Worm (Caenorhabditis elegans) whole organism, mixed stage, embryonic: Measurements from ENCODE around the gene C35D10.6.

ENCODE experiments used
- bed-3 ChIP-seq: fragments of 200-800 bp; sonication (Bioruptor generic); optimal IDR thresholded peaks from 3 replicates; lab custom pipeline; 2018; ENCODE audit warnings: mild to moderate bottlenecking, missing genetic modification characterization, moderate library complexity, missing compliant biosample characterization
- ceh-39 ChIP-seq: fragments of 150-350 bp; optimal IDR thresholded peaks from 2 replicates; lab custom pipeline; 2014; ENCODE audit warnings: missing biosample characterization, missing genetic modification characterization
- ceh-43 ChIP-seq: fragments of 200-800 bp; sonication (Bioruptor generic); optimal IDR thresholded peaks from 2 replicates; lab custom pipeline; 2018; ENCODE audit warnings: mild to moderate bottlenecking, missing genetic modification characterization, moderate library complexity, missing compliant biosample characterization
- ces-1 ChIP-seq: fragments of 150-350 bp; optimal IDR thresholded peaks from 2 replicates; lab custom pipeline; 2014; ENCODE audit warnings: missing biosample characterization, missing genetic modification reagents, missing genetic modification characterization
- cnd-1 ChIP-seq: fragments of 200-800 bp; sonication (Bioruptor generic); optimal IDR thresholded peaks from 2 replicates; lab custom pipeline; 2018; ENCODE audit warnings: mild to moderate bottlenecking, missing genetic modification characterization, missing compliant biosample characterization
- drap-1 ChIP-seq: fragments of 200-800 bp; sonication (Bioruptor generic); optimal IDR thresholded peaks from 3 replicates; lab custom pipeline; 2018; ENCODE audit warnings: mild to moderate bottlenecking, missing genetic modification characterization, missing compliant biosample characterization
- elt-1 ChIP-seq: sonication (generic microtip); optimal IDR thresholded peaks from 2 replicates; lab custom pipeline; 2017; ENCODE audit warnings: missing genetic modification characterization, mild to moderate bottlenecking, missing compliant biosample characterization, antibody characterized with exemption, moderate library complexity, borderline replicate concordance; ENCODE audit not compliant: insufficient read depth
- elt-3 ChIP-seq: fragments of 150-350 bp; optimal IDR thresholded peaks from 2 replicates; lab custom pipeline; 2014; ENCODE audit warnings: missing biosample characterization, missing genetic modification characterization
- flh-1 ChIP-seq: fragments of 200-800 bp; sonication (Bioruptor generic); optimal IDR thresholded peaks from 2 replicates; lab custom pipeline; 2018; ENCODE audit warnings: mild to moderate bottlenecking, missing genetic modification characterization, moderate library complexity, missing compliant biosample characterization
- ham-2 ChIP-seq: fragments of 200-800 bp; sonication (Bioruptor generic); optimal IDR thresholded peaks from 2 replicates; lab custom pipeline; 2018; ENCODE audit warnings: mild to moderate bottlenecking, missing genetic modification characterization, missing compliant biosample characterization
- lin-13 ChIP-seq: fragments of 150-350 bp; optimal IDR thresholded peaks from 2 replicates; lab custom pipeline; 2014; ENCODE audit warnings: missing biosample characterization, missing genetic modification characterization
- lin-32 ChIP-seq: fragments of 200-800 bp; sonication (Bioruptor generic); optimal IDR thresholded peaks from 2 replicates; lab custom pipeline; 2018; ENCODE audit warnings: mild to moderate bottlenecking, missing genetic modification characterization, missing compliant biosample characterization
- lsy-2 ChIP-seq: fragments of 150-350 bp; optimal IDR thresholded peaks from 2 replicates; lab custom pipeline; 2014; ENCODE audit warnings: missing biosample characterization, missing genetic modification characterization
- mab-5 ChIP-seq: fragments of 150-350 bp; optimal IDR thresholded peaks from 2 replicates; lab custom pipeline; 2014; ENCODE audit warnings: missing biosample characterization, missing genetic modification characterization
- mep-1 ChIP-seq: fragments of 150-350 bp; optimal IDR thresholded peaks from 2 replicates; lab custom pipeline; 2017; ENCODE audit warnings: missing biosample characterization, missing genetic modification reagents, missing genetic modification characterization, inconsistent platforms
- nhr-12 ChIP-seq: fragments of 150-350 bp; optimal IDR thresholded peaks from 2 replicates; lab custom pipeline; 2014; ENCODE audit warnings: missing biosample characterization, missing genetic modification characterization
- nhr-2 ChIP-seq: fragments of 150-350 bp; optimal IDR thresholded peaks from 2 replicates; lab custom pipeline; 2014; ENCODE audit warnings: missing biosample characterization, missing genetic modification characterization
- nhr-237 ChIP-seq: fragments of 150-350 bp; optimal IDR thresholded peaks from 2 replicates; lab custom pipeline; 2014; ENCODE audit warnings: missing biosample characterization, missing genetic modification characterization
- nhr-28 ChIP-seq: fragments of 150-350 bp; optimal IDR thresholded peaks from 2 replicates; lab custom pipeline; 2014; ENCODE audit warnings: missing biosample characterization, missing genetic modification characterization
- nhr-76 ChIP-seq: sonication (generic microtip); optimal IDR thresholded peaks from 2 replicates; lab custom pipeline; 2017; ENCODE audit warnings: missing biosample characterization, missing genetic modification characterization
- pha-4 ChIP-seq: fragments of 150-350 bp; optimal IDR thresholded peaks from 2 replicates; lab custom pipeline; 2018; ENCODE audit warnings: missing biosample characterization, missing genetic modification reagents, missing genetic modification characterization
- sem-2 ChIP-seq: fragments of 200-800 bp; sonication (Bioruptor generic); optimal IDR thresholded peaks from 2 replicates; lab custom pipeline; 2018; ENCODE audit warnings: mild to moderate bottlenecking, missing genetic modification characterization, missing compliant biosample characterization
- snpc-4 ChIP-seq: fragments of 150-350 bp; optimal IDR thresholded peaks from 2 replicates; lab custom pipeline; 2014; ENCODE audit warnings: missing biosample characterization, missing genetic modification characterization
- sptf-1 ChIP-seq: sonication (generic microtip); optimal IDR thresholded peaks from 2 replicates; lab custom pipeline; 2017; ENCODE audit warnings: mild to moderate bottlenecking, missing genetic modification characterization, moderate library complexity, missing compliant biosample characterization
- tbx-8 ChIP-seq: fragments of 200-800 bp; sonication (Bioruptor generic); optimal IDR thresholded peaks from 2 replicates; lab custom pipeline; 2018; ENCODE audit warnings: mild to moderate bottlenecking, missing genetic modification characterization, moderate library complexity, missing compliant biosample characterization
- unc-120 ChIP-seq: sonication (generic microtip); optimal IDR thresholded peaks from 2 replicates; lab custom pipeline; 2017; ENCODE audit warnings: missing genetic modification characterization, missing compliant biosample characterization; ENCODE audit not compliant: poor library complexity, severe bottlenecking
- unc-39 ChIP-seq: fragments of 150-350 bp; optimal IDR thresholded peaks from 2 replicates; lab custom pipeline; 2014; ENCODE audit warnings: missing biosample characterization, missing genetic modification characterization
- unc-62 ChIP-seq: fragments of 150-350 bp; optimal IDR thresholded peaks from 2 replicates; lab custom pipeline; 2014; ENCODE audit warnings: missing biosample characterization, missing genetic modification reagents, missing genetic modification characterization
- zip-8 ChIP-seq: fragments of 150-350 bp; optimal IDR thresholded peaks from 2 replicates; lab custom pipeline; 2014; ENCODE audit warnings: missing biosample characterization, missing genetic modification characterization
- ztf-11 ChIP-seq: fragments of 150-350 bp; optimal IDR thresholded peaks from 2 replicates; lab custom pipeline; 2014; ENCODE audit warnings: missing biosample characterization, missing genetic modification characterization

The C35D10.6 gene

DNA sequence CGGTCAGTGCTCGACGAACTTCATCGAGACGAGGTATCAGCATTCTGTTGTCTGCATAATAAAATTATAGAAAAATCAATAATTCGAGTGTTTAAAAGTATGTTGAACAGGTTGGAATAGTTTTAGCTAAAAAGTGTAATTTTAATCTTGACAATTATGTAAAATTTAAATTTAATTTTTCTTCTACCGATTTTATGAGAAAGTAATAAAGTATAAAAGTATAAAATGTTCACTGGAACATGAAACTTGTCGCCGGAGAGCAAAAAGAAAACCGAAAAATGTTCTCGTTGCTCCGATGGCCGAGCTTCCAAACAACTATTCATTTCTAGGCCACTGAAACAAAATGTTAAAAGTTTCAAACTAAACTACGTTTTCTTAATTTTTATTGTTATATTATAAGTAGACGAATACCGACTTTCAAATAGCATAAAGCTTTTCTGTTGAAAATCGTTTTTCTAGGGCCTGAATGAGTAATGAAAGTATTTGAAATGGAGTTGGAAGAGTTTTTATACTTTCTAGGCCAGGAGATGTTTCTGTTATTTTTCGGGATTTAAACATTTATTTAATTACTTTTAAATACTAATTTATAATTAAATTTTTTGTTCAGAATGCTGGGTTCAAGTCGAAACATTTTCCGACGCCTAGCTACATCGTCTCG lies 2.7 kb downstream of the C35D10.6 start, which contains the start of the genes C35D10.10 and C35D10.5:
Gene C35D10.10, minus strand, starts transcription at position 51 of the 658 bp plus-strand sequence.
Gene C35D10.5, plus strand, starts transcription at position 608 of the 658 bp plus-strand sequence.
- no peak for TF ChIP-seq cnd-1 (tag; lab: Kevin White, UChicago)
- no peak for TF ChIP-seq ztf-11
- TF ChIP-seq nhr-237 (tag; lab: Kevin White, UChicago), result no peak
- no peak for TF ChIP-seq lin-13 (tag; lab: Kevin White, UChicago)
- TF ChIP-seq flh-1 (GFP tag; lab: Kevin White, UChicago), result no peak
- TF ChIP-seq pha-4, result no peak
- no peak for TF ChIP-seq lsy-2 (tag; lab: Kevin White, UChicago)

DNA sequence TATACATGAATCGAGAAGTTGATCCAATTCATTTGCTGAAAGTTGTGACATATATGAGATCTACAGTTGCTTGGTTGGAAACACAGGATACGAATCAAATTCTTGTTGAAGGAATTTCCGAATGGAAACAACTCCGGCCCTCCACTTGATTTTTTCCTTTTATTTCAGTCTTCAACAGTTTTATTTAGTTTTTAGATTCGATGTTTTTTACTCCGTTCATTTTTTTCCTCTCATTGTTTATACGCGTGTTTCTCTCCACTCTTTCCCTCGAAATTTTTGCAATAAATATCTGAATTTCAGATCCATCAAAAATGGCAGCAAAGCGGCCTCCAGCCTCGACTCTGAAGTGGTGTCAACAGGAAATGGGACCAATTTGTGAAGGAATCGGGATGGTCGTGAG lies 4.0 kb downstream of the C35D10.6 start, which contains the start of gene coq-8:
Gene coq-8, plus strand, starts transcription at position 301 of the 400 bp plus-strand sequence.
- TF ChIP-seq drap-1 (GFP tag; lab: Kevin White, UChicago) (no peak), snpc-4 (tag; lab: Kevin White, UChicago) (no peak), flh-1 (GFP tag; lab: Kevin White, UChicago) (no peak), cnd-1 (tag; lab: Kevin White, UChicago) (no peak), lsy-2 (tag; lab: Kevin White, UChicago) (no peak), ceh-43 (no peak), unc-62 (no peak), nhr-2 (tag; lab: Kevin White, UChicago) (no peak), nhr-76 (no peak), bed-3 (GFP tag; lab: Kevin White, UChicago) (no peak), unc-39 (tag; lab: Kevin White, UChicago) (no peak)

DNA sequence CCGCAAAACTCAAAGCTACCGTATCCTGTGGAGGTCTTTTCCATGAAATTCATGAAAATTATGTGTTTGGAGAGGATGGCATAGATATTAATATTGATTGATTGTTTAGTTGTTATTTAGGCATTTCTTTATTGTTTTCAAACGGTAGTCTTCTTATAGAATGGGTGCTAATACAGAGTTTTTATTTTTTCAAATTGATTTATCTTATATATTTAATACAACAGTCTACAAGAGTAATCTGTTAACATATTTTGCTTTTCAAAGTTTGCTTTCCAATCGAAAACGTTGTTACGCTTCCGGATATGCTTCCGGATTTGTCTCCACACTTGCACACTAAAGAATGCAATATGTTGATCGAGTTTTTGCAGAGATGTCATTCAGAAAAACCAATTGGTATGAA lies 7.6 kb downstream of the C35D10.6 start, which contains the start of gene C35D10.17:
Gene C35D10.17, plus strand, starts transcription at position 301 of the 400 bp plus-strand sequence.
- TF ChIP-seq mab-5 (tag; lab: Kevin White, UChicago), result no peak

DNA sequence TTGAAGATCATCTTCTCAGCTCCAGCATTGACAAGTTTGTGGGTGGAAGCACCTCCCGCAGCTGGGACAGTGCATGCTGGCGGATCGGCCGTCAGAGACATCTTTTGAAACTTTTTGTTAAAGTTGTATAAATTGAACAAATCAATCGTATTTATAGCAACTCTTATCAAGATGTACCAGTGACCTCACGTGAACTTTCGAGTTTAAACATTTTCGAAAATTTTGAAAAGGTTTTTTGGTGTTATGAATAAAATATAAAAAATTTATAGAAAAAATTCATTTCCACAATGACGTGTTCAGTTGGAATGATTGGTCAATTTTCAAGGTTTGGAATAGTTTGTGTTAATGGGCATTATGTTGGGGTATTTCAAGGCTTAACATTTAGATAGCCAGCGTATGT lies 9.5 kb downstream of the C35D10.6 start, which contains the start of the genes msd-4 and C35D10.3:
Gene msd-4, minus strand, starts transcription at position 101 of the 400 bp plus-strand sequence.
Gene C35D10.3, plus strand, starts transcription at position 279 of the 400 bp plus-strand sequence.
- TF ChIP-seq elt-1 (tag; lab: Kevin White, UChicago), result no peak
- TF ChIP-seq ces-1, result no peak
- no peak for TF ChIP-seq flh-1 (GFP tag; lab: Kevin White, UChicago)
- TF ChIP-seq lin-32 (GFP tag; lab: Kevin White, UChicago), result no peak
- TF ChIP-seq lsy-2 (tag; lab: Kevin White, UChicago), result no peak
- no peak for TF ChIP-seq nhr-12 (tag; lab: Kevin White, UChicago)
- no peak for TF ChIP-seq pha-4
- no peak for TF ChIP-seq unc-39 (tag; lab: Kevin White, UChicago)
- TF ChIP-seq unc-62, result no peak
- TF ChIP-seq sem-2 (GFP tag; lab: Kevin White, UChicago), result no peak
- no peak for TF ChIP-seq ceh-39 (tag; lab: Kevin White, UChicago)
- TF ChIP-seq bed-3 (GFP tag; lab: Kevin White, UChicago), result no peak
- TF ChIP-seq lin-13 (tag; lab: Kevin White, UChicago), result no peak
- TF ChIP-seq ceh-43, result no peak
- TF ChIP-seq nhr-2 (tag; lab: Kevin White, UChicago), result no peak
- no peak for TF ChIP-seq unc-120 (tag; lab: Kevin White, UChicago)
- TF ChIP-seq mep-1 (tag; lab: Kevin White, UChicago), result no peak
- no peak for TF ChIP-seq zip-8 (tag; lab: Kevin White, UChicago)
- TF ChIP-seq nhr-28 (tag; lab: Kevin White, UChicago), result no peak

DNA sequence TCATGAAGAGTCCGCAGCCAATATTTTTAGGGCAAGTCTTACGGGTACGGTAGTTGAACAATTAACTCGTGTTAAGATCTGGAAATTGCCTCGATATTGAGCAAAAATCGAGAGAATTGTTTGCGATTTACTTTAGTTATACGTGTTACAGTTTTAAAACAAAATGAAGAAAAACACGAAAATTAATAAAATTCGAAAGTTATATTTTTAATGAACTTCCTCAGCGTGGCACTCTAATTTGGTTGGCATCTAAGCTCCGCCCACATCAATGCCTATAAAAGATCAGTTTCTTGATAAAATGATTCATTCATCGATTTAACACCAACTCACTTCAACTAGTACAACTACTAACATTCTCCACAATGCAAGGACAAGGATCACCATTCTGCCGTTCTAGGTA lies 11.3 kb downstream of the C35D10.6 start, which contains the start of gene gipc-1:
Gene gipc-1, plus strand, starts transcription at position 301 of the 400 bp plus-strand sequence.
- TF ChIP-seq ceh-39 (tag; lab: Kevin White, UChicago), result no peak
- no peak for TF ChIP-seq ces-1
- no peak for TF ChIP-seq sptf-1
- TF ChIP-seq ham-2 (GFP tag; lab: Kevin White, UChicago), result no peak
- no peak for TF ChIP-seq unc-62
- no peak for TF ChIP-seq flh-1 (GFP tag; lab: Kevin White, UChicago)
- no peak for TF ChIP-seq mab-5 (tag; lab: Kevin White, UChicago)
- no peak for TF ChIP-seq elt-3 (tag; lab: Kevin White, UChicago)
- no peak for TF ChIP-seq nhr-28 (tag; lab: Kevin White, UChicago)
- no peak for TF ChIP-seq zip-8 (tag; lab: Kevin White, UChicago)
- TF ChIP-seq ztf-11, result no peak
- TF ChIP-seq snpc-4 (tag; lab: Kevin White, UChicago), result no peak
- no peak for TF ChIP-seq tbx-8
